Worm (Caenorhabditis elegans) whole organism, L1 larva: ENCODE measurements around the gene F32D1.11.

Source experiments
- Y116A8C.19 ChIP-seq: sonication (generic microtip); optimal IDR thresholded peaks from 2 replicates; lab custom pipeline; 2016; ENCODE audit warnings: missing compliant biosample characterization, missing genetic modification characterization, borderline replicate concordance
- aha-1 ChIP-seq: fragments of 150-350 bp; optimal IDR thresholded peaks from 2 replicates; lab custom pipeline; 2014; ENCODE audit warnings: missing biosample characterization, missing genetic modification characterization
- alr-1 ChIP-seq: fragments of 200-800 bp; sonication (Bioruptor generic); optimal IDR thresholded peaks from 2 replicates; lab custom pipeline; 2018; ENCODE audit warnings: borderline replicate concordance, mild to moderate bottlenecking, missing genetic modification characterization, missing compliant biosample characterization
- blmp-1 ChIP-seq: fragments of 150-350 bp; optimal IDR thresholded peaks from 2 replicates; lab custom pipeline; 2014; ENCODE audit warnings: missing biosample characterization, missing genetic modification characterization
- ceh-8 ChIP-seq: fragments of 200-800 bp; sonication (Bioruptor generic); optimal IDR thresholded peaks from 2 replicates; lab custom pipeline; 2018; ENCODE audit warnings: mild to moderate bottlenecking, missing genetic modification characterization, moderate library complexity, missing compliant biosample characterization
- ceh-90 ChIP-seq: sonication (generic microtip); optimal IDR thresholded peaks from 2 replicates; lab custom pipeline; 2016; ENCODE audit warnings: missing genetic modification characterization, missing compliant biosample characterization
- efl-1 ChIP-seq, 4 experiments: fragments of 150-350 bp; optimal IDR thresholded peaks in 3 of 4; peaks in 1 of 4; 1 replicate in 1 of 4; 2 replicates in 3 of 4; lab custom pipeline; 2014; ENCODE audit warnings: missing biosample characterization in 2 of 4, missing genetic modification characterization in 2 of 4, missing genetic modification reagents in 2 of 4
- egl-13 ChIP-seq: sonication (generic microtip); optimal IDR thresholded peaks from 2 replicates; lab custom pipeline; 2016; ENCODE audit warnings: missing genotype, missing genetic modification reagents, missing genetic modification characterization, missing compliant biosample characterization
- elt-3 ChIP-seq, 6 experiments: fragments of 150-350 bp in 1 of 6; sonication (generic microtip); optimal IDR thresholded peaks; 2 replicates each; lab custom pipeline; 2017 to 2018; ENCODE audit warnings: missing biosample characterization in 6 of 6, missing genetic modification characterization in 6 of 6, inconsistent platforms in 1 of 6
- ets-5 ChIP-seq: fragments of 200-800 bp; sonication (Bioruptor generic); IDR thresholded peaks from 2 replicates; pipeline ENCODE4 v1.3.6; 2022; ENCODE audit warnings: missing genetic modification characterization, missing compliant biosample characterization
- fkh-10 ChIP-seq: sonication (generic microtip); optimal IDR thresholded peaks from 2 replicates; lab custom pipeline; 2017; ENCODE audit warnings: missing biosample characterization, missing genetic modification reagents, missing genetic modification characterization
- fkh-8 ChIP-seq: sonication (generic microtip); optimal IDR thresholded peaks from 2 replicates; lab custom pipeline; 2016; ENCODE audit warnings: mild to moderate bottlenecking, missing genetic modification characterization, missing compliant biosample characterization
- fos-1 ChIP-seq: fragments of 150-350 bp; optimal IDR thresholded peaks from 2 replicates; lab custom pipeline; 2014; ENCODE audit warnings: missing biosample characterization, missing genetic modification characterization
- grh-1 ChIP-seq: fragments of 200-800 bp; sonication (Bioruptor generic); IDR thresholded peaks from 2 replicates; pipeline ENCODE4 v1.3.6; 2022; ENCODE audit warnings: missing genetic modification reagents, missing genetic modification characterization, missing compliant biosample characterization
- hlh-17 ChIP-seq: fragments of 200-800 bp; sonication (Bioruptor generic); optimal IDR thresholded peaks from 2 replicates; lab custom pipeline; 2018; ENCODE audit warnings: missing genetic modification characterization, mild to moderate bottlenecking, missing compliant biosample characterization, moderate library complexity, borderline replicate concordance
- hpl-2 ChIP-seq: fragments of 150-350 bp; optimal IDR thresholded peaks from 2 replicates; lab custom pipeline; 2014; ENCODE audit warnings: missing biosample characterization, missing genetic modification reagents, missing genetic modification characterization
- irx-1 ChIP-seq: sonication (generic microtip); optimal IDR thresholded peaks from 2 replicates; lab custom pipeline; 2016; ENCODE audit warnings: missing genetic modification characterization, missing compliant biosample characterization
- jun-1 ChIP-seq: fragments of 150-350 bp; optimal IDR thresholded peaks from 2 replicates; lab custom pipeline; 2014; ENCODE audit warnings: missing biosample characterization, missing genetic modification reagents, missing genetic modification characterization
- lin-15B ChIP-seq: fragments of 150-350 bp; sonication (generic microtip); optimal IDR thresholded peaks from 3 replicates; lab custom pipeline; 2014; ENCODE audit warnings: missing biosample characterization, missing genetic modification characterization
- lin-35 ChIP-seq, 2 experiments: fragments of 150-350 bp; optimal IDR thresholded peaks; 2 replicates each; lab custom pipeline; 2014; ENCODE audit warnings: missing biosample characterization in 2 of 2, missing genetic modification characterization in 2 of 2, missing genetic modification reagents in 2 of 2
- lir-3 ChIP-seq: sonication (generic microtip); optimal IDR thresholded peaks from 2 replicates; lab custom pipeline; 2016; ENCODE audit warnings: mild to moderate bottlenecking, missing genetic modification characterization, moderate library complexity, missing compliant biosample characterization; ENCODE audit not compliant: poor library complexity
- nhr-12 ChIP-seq: sonication (generic microtip); optimal IDR thresholded peaks from 2 replicates; lab custom pipeline; 2017; ENCODE audit warnings: missing biosample characterization, missing genetic modification characterization
- nhr-237 ChIP-seq: fragments of 150-350 bp; optimal IDR thresholded peaks from 2 replicates; lab custom pipeline; 2014; ENCODE audit warnings: missing biosample characterization, missing genetic modification characterization
- nhr-47 ChIP-seq: sonication (generic microtip); optimal IDR thresholded peaks from 2 replicates; lab custom pipeline; 2016; ENCODE audit warnings: mild to moderate bottlenecking, missing genetic modification characterization, moderate library complexity, missing compliant biosample characterization
- nhr-71 ChIP-seq: sonication (generic microtip); optimal IDR thresholded peaks from 2 replicates; lab custom pipeline; 2016; ENCODE audit warnings: mild to moderate bottlenecking, missing genetic modification characterization, moderate library complexity, missing compliant biosample characterization
- nhr-76 ChIP-seq: sonication (generic microtip); optimal IDR thresholded peaks from 2 replicates; lab custom pipeline; 2017; ENCODE audit warnings: missing biosample characterization, missing genetic modification characterization
- pag-3 ChIP-seq: sonication (generic microtip); optimal IDR thresholded peaks from 2 replicates; lab custom pipeline; 2017; ENCODE audit warnings: missing genetic modification characterization, mild to moderate bottlenecking, missing compliant biosample characterization, antibody characterized with exemption, borderline replicate concordance; ENCODE audit not compliant: insufficient read depth
- pqm-1 ChIP-seq: sonication (generic microtip); optimal IDR thresholded peaks from 3 replicates; lab custom pipeline; 2017; ENCODE audit warnings: missing biosample characterization, missing genetic modification characterization
- snu-23 ChIP-seq: sonication (generic microtip); optimal IDR thresholded peaks from 2 replicates; lab custom pipeline; 2016; ENCODE audit warnings: missing genetic modification characterization, missing compliant biosample characterization
- sox-4 ChIP-seq: sonication (generic microtip); optimal IDR thresholded peaks from 2 replicates; lab custom pipeline; 2016; ENCODE audit warnings: missing genetic modification characterization, missing compliant biosample characterization
- tlp-1 ChIP-seq: fragments of 150-350 bp; optimal IDR thresholded peaks from 2 replicates; lab custom pipeline; 2014; ENCODE audit warnings: missing biosample characterization, missing genetic modification characterization
- unc-30 ChIP-seq: sonication (generic microtip); optimal IDR thresholded peaks from 2 replicates; lab custom pipeline; 2017; ENCODE audit warnings: missing biosample characterization, missing genetic modification characterization
- unc-62 ChIP-seq: fragments of 150-350 bp; optimal IDR thresholded peaks from 2 replicates; lab custom pipeline; 2014; ENCODE audit warnings: missing biosample characterization, missing genetic modification reagents, missing genetic modification characterization
- unc-86 ChIP-seq: sonication (generic microtip); optimal IDR thresholded peaks from 2 replicates; lab custom pipeline; 2016; ENCODE audit warnings: missing genetic modification characterization, missing compliant biosample characterization
- vab-15 ChIP-seq: sonication (generic microtip); optimal IDR thresholded peaks from 2 replicates; lab custom pipeline; 2017; ENCODE audit warnings: missing genotype, mild to moderate bottlenecking, missing genetic modification characterization, missing compliant biosample characterization
- xbp-1 ChIP-seq: sonication (generic microtip); optimal IDR thresholded peaks from 2 replicates; lab custom pipeline; 2016; ENCODE audit warnings: missing genetic modification characterization, missing compliant biosample characterization
- zag-1 ChIP-seq: fragments of 150-350 bp; optimal IDR thresholded peaks from 2 replicates; lab custom pipeline; 2014; ENCODE audit warnings: missing biosample characterization, missing genetic modification characterization
- zip-4 ChIP-seq: fragments of 200-800 bp; sonication (Bioruptor generic); optimal IDR thresholded peaks from 2 replicates; lab custom pipeline; 2018; ENCODE audit warnings: mild to moderate bottlenecking, missing genetic modification characterization, moderate library complexity, missing compliant biosample characterization
- ztf-4 ChIP-seq: fragments of 150-350 bp; optimal IDR thresholded peaks from 2 replicates; lab custom pipeline; 2014; ENCODE audit warnings: missing biosample characterization, missing genetic modification characterization

The F32D1.11 gene

DNA sequence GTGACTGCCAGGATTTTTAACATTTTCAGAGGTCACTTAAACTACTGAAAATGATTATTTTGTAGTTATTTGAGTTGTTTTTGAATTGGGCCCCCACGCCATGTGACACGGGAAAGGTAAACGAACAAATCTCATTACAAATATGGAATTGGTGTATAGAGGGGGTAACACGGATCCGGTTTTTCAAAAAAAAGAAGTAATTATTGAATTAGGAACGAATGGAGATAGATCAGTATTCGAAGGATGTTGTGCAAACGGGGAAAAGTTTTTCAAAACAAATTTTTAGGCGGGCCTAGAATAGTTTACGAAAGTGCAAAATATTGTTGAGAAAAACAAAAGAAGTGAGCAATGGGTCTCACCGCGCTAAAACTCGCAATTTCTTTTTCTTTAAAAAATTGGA lies at the start of gene F32D1.11:
Gene F32D1.11 (minus strand): TSS at position 101 of the 400 bp plus-strand sequence.
- TF ChIP-seq snu-23 (GFP tag; lab: Kevin White, UChicago) (no peak), nhr-12 (no peak), alr-1 (tag; lab: Kevin White, UChicago) (no peak), efl-1 (optimal IDR thresholded peaks at IDR 0.05; lab: Kevin White, UChicago) (no peak), efl-1 (GFP tag; optimal IDR thresholded peaks at IDR 0.05 in 1 of 2; lab: Kevin White, UChicago) (peak in 1 of 2 experiments; percentile 26), ztf-4 (no peak), lin-15B (tag; lab: Kevin White, UChicago) (no peak), nhr-47 (tag; lab: Kevin White, UChicago) (no peak), xbp-1 (tag; lab: Kevin White, UChicago) (no peak), unc-86 (tag; lab: Kevin White, UChicago) (no peak)

DNA sequence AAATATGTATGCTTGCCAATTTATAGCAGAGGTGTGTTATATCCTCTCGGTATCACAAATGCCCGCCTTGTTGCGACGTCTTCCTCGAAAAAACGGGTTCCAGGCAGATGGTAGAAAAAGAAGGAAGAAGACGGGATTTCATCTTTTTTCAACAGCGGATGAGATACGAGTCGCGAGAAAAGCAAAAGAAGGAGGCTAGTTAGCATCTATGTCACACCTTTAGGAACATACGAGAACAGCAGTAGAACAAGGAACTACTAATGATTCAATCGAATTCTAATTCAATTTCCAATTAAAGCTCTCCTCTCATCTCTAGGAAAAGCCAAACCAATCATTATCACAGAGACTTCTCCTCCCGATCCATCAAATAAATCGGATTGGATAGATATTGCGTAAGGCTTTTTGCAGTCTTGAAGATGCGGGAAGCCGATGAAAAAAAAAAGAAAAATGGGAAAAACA lies 48.3 kb upstream of the F32D1.11 start, which contains the start of gene grl-5:
Gene grl-5 (minus strand): TSS at position 51 of the 459 bp plus-strand sequence.
- TF ChIP-seq ceh-90 (tag; lab: Kevin White, UChicago) (no peak), unc-62 (no peak), hlh-17 (no peak), nhr-71 (tag; lab: Kevin White, UChicago) (no peak), sox-4 (tag; lab: Kevin White, UChicago) (no peak), pag-3 (no peak), irx-1 (tag; lab: Kevin White, UChicago) (no peak), nhr-47 (tag; lab: Kevin White, UChicago) (no peak), egl-13 (no peak), fkh-8 (tag; lab: Kevin White, UChicago) (no peak), fkh-10 (GFP tag; lab: Kevin White, UChicago) (no peak), blmp-1 (tag; lab: Kevin White, UChicago) (no peak), pqm-1 (tag; lab: Kevin White, UChicago) (no peak), tlp-1 (no peak), unc-30 (tag; lab: Kevin White, UChicago) (no peak)

DNA sequence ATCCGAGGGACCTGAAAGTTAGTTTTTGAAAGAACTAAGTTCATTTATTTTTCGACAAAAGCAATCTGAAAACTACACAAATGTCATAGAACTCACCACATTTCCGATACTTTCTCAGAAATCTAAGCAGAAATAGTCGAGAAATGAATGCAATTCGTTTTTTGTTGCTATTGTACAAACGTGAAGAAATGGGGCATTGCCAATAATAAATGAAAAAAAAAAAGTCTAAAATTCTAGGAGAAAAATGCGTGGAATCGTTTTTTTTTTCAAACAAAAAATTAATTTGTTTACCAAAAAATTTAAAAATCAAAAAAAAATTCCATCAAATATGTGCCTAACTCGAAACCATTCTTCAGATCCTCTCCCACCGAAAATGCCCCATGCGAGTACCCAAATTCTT lies 45.4 kb upstream of the F32D1.11 start, which contains the start of gene Y47D7A.17:
Gene Y47D7A.17 (minus strand): TSS at position 101 of the 400 bp plus-strand sequence.
- TF ChIP-seq lir-3 (tag; lab: Kevin White, UChicago) (no peak), blmp-1 (tag; lab: Kevin White, UChicago) (no peak), Y116A8C.19 (no peak), zag-1 (tag; lab: Kevin White, UChicago) (no peak), grh-1 (GFP tag; lab: Robert Waterston, UW) (no peak), aha-1 (tag; lab: Kevin White, UChicago) (no peak), vab-15 (no peak), nhr-237 (tag; lab: Kevin White, UChicago) (no peak), zip-4 (no peak), hpl-2 (GFP tag; lab: Kevin White, UChicago) (no peak), ceh-8 (GFP tag; lab: Kevin White, UChicago) (no peak), jun-1 (tag; lab: Kevin White, UChicago) (no peak), elt-3 (tag; optimal IDR thresholded peaks at IDR 0.05; lab: Kevin White, UChicago) (no peak), lin-35 (GFP tag; optimal IDR thresholded peaks at IDR 0.05; lab: Kevin White, UChicago) (no peak), nhr-76 (tag; lab: Kevin White, UChicago) (no peak), fos-1 (tag; lab: Kevin White, UChicago) (no peak), lin-15B (tag; lab: Kevin White, UChicago) (no peak), ets-5 (GFP tag; lab: Robert Waterston, UW) (no peak)
